Worm (Caenorhabditis elegans): ENCODE results near the gene xbx-9.

The xbx-9 gene

DNA sequence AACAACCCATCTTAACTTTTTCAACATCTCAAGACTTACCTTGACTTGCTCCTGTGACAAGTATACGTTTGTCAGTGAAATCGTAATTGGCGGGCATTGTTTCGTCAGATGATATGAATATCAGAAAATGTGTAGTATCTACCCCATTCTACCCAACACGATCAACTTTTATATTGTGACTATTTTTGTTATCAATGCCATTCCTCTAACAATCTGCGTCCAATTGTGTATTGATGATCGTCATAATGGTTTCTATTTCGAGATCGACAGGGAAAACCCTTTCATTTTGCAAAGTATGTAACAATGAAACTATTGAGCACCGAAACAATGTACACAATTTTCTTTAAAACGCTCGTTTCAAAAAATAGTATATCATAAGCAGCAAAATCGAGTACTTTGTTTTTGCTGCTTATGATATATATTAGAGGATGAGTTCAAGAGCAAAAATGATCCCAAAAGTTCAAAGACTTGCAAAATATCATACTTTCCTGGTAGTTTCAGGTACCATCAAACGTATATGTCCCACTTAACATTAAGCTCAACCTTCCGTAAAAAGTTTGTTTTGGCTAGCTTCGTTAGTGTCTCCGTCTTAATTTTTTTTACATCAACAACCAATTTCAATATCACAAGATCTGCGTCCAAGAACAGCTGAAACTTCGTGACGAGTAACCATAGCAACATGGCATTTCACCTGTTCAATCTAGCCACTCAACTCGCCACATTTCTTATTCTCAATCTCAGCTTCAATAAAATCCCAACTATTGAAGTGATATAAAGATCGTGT is at the start of gene xbx-9, which contains the start of gene dhs-21:
Gene xbx-9 (plus strand): TSS at position 734 of the 784 bp plus-strand sequence.
Gene dhs-21 (minus strand): TSS at position 181 of the 784 bp plus-strand sequence.
- TF ChIP-seq F10E7.11 (tag; optimal IDR thresholded peaks at IDR 0.05) (no peak), nhr-80 (tag; optimal IDR thresholded peaks at IDR 0.05) (peak; percentile 70)

DNA sequence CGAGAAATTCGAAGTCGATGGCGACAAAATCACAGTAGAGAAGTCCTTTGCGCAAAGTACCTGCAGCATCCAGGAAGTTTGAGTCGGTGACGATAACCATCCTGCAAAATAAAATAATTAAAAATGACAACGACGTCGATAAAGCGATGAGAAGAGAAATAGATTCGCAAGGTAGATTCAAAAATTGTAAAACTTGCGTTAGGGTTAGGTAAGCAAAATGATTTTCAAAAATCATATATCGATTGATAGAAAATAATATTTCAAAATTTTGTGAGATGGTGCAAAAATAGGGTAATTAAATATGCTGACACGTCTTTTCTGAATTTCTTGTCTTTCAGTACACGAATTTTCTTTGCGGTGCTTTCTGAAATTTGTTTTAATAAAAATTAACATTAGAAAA is 38.8 kb upstream of the xbx-9 start, which contains the start of gene parn-1:
Gene parn-1 (minus strand): TSS at position 101 of the 400 bp plus-strand sequence.
- TF ChIP-seq him-1 (tag; optimal IDR thresholded peaks at IDR 0.05) (no peak), F39B2.1 (GFP tag; IDR thresholded peaks at IDR 0.05) (no peak), snpc-1.1 (tag; optimal IDR thresholded peaks at IDR 0.05; ENCODE audit: insufficient read depth) (no peak), mel-28 (tag; optimal IDR thresholded peaks at IDR 0.05; ENCODE audit: borderline replicate concordance) (no peak), mcd-1 (GFP tag; IDR thresholded peaks at IDR 0.05) (no peak), B0035.1 (tag; optimal IDR thresholded peaks at IDR 0.05) (no peak), nhr-80 (tag; optimal IDR thresholded peaks at IDR 0.05) (no peak)

DNA sequence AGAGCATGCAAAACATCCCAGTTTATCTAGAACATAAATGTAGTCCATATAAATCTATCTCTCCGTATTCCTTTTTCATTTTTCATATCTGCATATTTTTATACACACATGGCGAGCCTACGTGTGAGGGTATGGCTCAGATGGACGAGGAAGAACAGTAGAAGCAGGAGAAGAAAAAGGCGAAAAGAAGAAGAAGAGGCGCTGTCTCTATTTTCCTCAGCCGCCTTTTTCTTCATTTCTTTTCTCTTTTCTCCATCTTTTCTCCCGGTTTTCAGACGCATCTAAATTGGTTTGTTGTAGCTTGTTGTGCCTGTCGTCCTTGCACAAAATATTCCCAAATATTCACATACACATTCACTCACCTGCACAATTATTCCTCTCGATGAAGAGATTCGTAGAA is 38.0 kb upstream of the xbx-9 start, which contains the start of gene K10C8.4:
Gene K10C8.4 (plus strand): TSS at position 301 of the 400 bp plus-strand sequence.
- TF ChIP-seq snpc-1.3 (tag; optimal IDR thresholded peaks at IDR 0.05; ENCODE audit: insufficient read depth) (no peak), chd-7 (tag; optimal IDR thresholded peaks at IDR 0.05) (no peak), F57A8.1 (GFP tag; optimal IDR thresholded peaks at IDR 0.05) (no peak), hsf-1 (GFP tag; IDR thresholded peaks at IDR 0.05) (no peak), ZK185.1 (tag; optimal IDR thresholded peaks at IDR 0.05; ENCODE audit: poor library complexity, severe bottlenecking) (no peak), ceh-100 (GFP tag; IDR thresholded peaks at IDR 0.05) (no peak), lin-54 (GFP tag; optimal IDR thresholded peaks at IDR 0.05) (no peak), F10E7.11 (tag; optimal IDR thresholded peaks at IDR 0.05) (no peak), nhr-80 (tag; optimal IDR thresholded peaks at IDR 0.05) (no peak), attf-5 (GFP tag; optimal IDR thresholded peaks at IDR 0.05) (no peak), T07F8.4 (tag; optimal IDR thresholded peaks at IDR 0.05) (no peak), ama-1 (optimal IDR thresholded peaks at IDR 0.05) (no peak), ama-1 (GFP tag; optimal IDR thresholded peaks at IDR 0.05) (no peak), somi-1 (GFP tag; optimal IDR thresholded peaks at IDR 0.05) (no peak), tlf-1 (GFP tag; optimal IDR thresholded peaks at IDR 0.05) (no peak), C17E4.6 (GFP tag; IDR thresholded peaks at IDR 0.05) (no peak), B0261.1 (tag; optimal IDR thresholded peaks at IDR 0.05) (no peak)

DNA sequence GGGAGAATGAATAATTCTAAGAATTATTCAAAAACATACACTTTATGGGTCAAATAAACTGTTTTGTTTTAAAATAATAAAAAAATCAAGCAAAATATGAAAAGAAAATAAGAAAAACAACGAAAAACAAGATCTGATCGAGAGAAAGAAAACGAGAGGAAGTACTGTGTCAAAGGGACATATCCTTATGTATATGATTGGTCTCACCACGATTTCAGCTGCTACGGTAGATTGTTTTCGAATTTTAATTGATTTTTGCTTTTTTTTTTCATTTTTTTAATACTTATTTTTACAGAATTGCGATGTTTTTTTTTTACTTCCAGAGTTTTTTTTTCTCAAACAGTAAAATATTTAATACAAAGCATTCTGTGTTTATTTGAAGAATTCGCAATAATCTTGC is 37.2 kb upstream of the xbx-9 start:
- TF ChIP-seq dox-1 (GFP tag; IDR thresholded peaks at IDR 0.05): peak; percentile 40; the same call in 1 of the 2 replicates
- no peak for TF ChIP-seq F55B11.4 (tag; optimal IDR thresholded peaks at IDR 0.05; ENCODE audit: borderline replicate concordance, insufficient read depth)
- no peak for TF ChIP-seq sptf-2 (GFP tag; optimal IDR thresholded peaks at IDR 0.05)
- TF ChIP-seq D2030.7 (GFP tag; IDR thresholded peaks at IDR 0.05): peak; percentile 70
- TF ChIP-seq tlf-1 (GFP tag; optimal IDR thresholded peaks at IDR 0.05): no peak
- no peak for TF ChIP-seq die-1 (tag; optimal IDR thresholded peaks at IDR 0.05)
- TF ChIP-seq snpc-1.1 (tag; optimal IDR thresholded peaks at IDR 0.05; ENCODE audit: insufficient read depth): no peak
- TF ChIP-seq F39B2.1 (GFP tag; IDR thresholded peaks at IDR 0.05): no peak
- TF ChIP-seq pbrm-1 (GFP tag; IDR thresholded peaks at IDR 0.05): no peak
- TF ChIP-seq attf-3 (GFP tag; conservative IDR thresholded peaks at IDR 0.05): no peak
- no peak for TF ChIP-seq F49E8.2 (tag; optimal IDR thresholded peaks at IDR 0.05; ENCODE audit: insufficient read depth)
- peak; percentile 93 for TF ChIP-seq lsl-1 (GFP tag; optimal IDR thresholded peaks at IDR 0.05)
- peak; percentile 91 for TF ChIP-seq F33H1.4 (GFP tag; IDR thresholded peaks at IDR 0.05)
- TF ChIP-seq pha-4 (tag; optimal IDR thresholded peaks at IDR 0.05): no peak
- TF ChIP-seq snpc-1.3 (tag; optimal IDR thresholded peaks at IDR 0.05; ENCODE audit: insufficient read depth): peak; percentile 18
- no peak for TF ChIP-seq ztf-18 (tag; optimal IDR thresholded peaks at IDR 0.05)
- no peak for TF ChIP-seq zim-3 (tag; optimal IDR thresholded peaks at IDR 0.05)
- TF ChIP-seq xnd-1 (tag; optimal IDR thresholded peaks at IDR 0.05): peak; percentile 75
- no peak for TF ChIP-seq attf-5 (GFP tag; optimal IDR thresholded peaks at IDR 0.05)
- TF ChIP-seq F57C9.4 (tag; optimal IDR thresholded peaks at IDR 0.05): no peak
- TF ChIP-seq ceh-40 (GFP tag; IDR thresholded peaks at IDR 0.05): no peak
- TF ChIP-seq mxl-1 (tag; optimal IDR thresholded peaks at IDR 0.05): no peak
- TF ChIP-seq madf-6 (GFP tag; IDR thresholded peaks at IDR 0.05): peak; percentile 87
- TF ChIP-seq egl-18 (GFP tag; IDR thresholded peaks at IDR 0.05): no peak

All from whole organism, young adult.